Fruit fly (Drosophila melanogaster) whole organism, embryonic: Measurements from ENCODE around the gene CG1136.

Source experiments
- CG13287 ChIP-seq: fragments of 200-800 bp; sonication (Bioruptor generic); IDR thresholded peaks from 2 replicates; pipeline ENCODE4 v1.3.6; 2022; ENCODE audit warnings: missing biosample characterization, missing genetic modification characterization; ENCODE audit not compliant: partially characterized antibody
- CG14710 ChIP-seq: fragments of 200-800 bp; sonication (Bioruptor generic); optimal IDR thresholded peaks from 3 replicates; lab custom pipeline; 2019; ENCODE audit warnings: missing biosample characterization, mild to moderate bottlenecking, missing genetic modification characterization, moderate library complexity
- CG15601 ChIP-seq: fragments of 200-800 bp; sonication (Bioruptor generic); optimal IDR thresholded peaks from 3 replicates; lab custom pipeline; 2019; ENCODE audit warnings: missing biosample characterization, mild to moderate bottlenecking, missing genetic modification characterization, moderate library complexity
- CG1603 ChIP-seq: fragments of 200-800 bp; sonication (Bioruptor generic); optimal IDR thresholded peaks from 2 replicates; lab custom pipeline; 2019; ENCODE audit warnings: missing biosample characterization, mild to moderate bottlenecking, missing genetic modification characterization, moderate library complexity
- CG16815 ChIP-seq: fragments of 200-800 bp; sonication (Bioruptor generic); optimal IDR thresholded peaks from 3 replicates; lab custom pipeline; 2017; ENCODE audit warnings: missing biosample characterization, mild to moderate bottlenecking, missing genetic modification characterization
- CG16863 ChIP-seq: fragments of 200-800 bp; sonication (Bioruptor generic); optimal IDR thresholded peaks from 3 replicates; lab custom pipeline; 2016; ENCODE audit warnings: missing biosample characterization, missing genetic modification characterization
- CG17829 ChIP-seq: fragments of 200-800 bp; optimal IDR thresholded peaks from 2 replicates; lab custom pipeline; 2019; ENCODE audit warnings: missing biosample characterization, mild to moderate bottlenecking, missing genetic modification characterization, moderate library complexity
- CG2199 ChIP-seq: fragments of 200-800 bp; sonication (Bioruptor generic); IDR thresholded peaks from 3 replicates; pipeline ENCODE4 v1.3.6; 2022; ENCODE audit warnings: missing biosample characterization, missing genetic modification characterization
- CG31365 ChIP-seq: fragments of 200-800 bp; sonication (Bioruptor generic); optimal IDR thresholded peaks from 2 replicates; lab custom pipeline; 2018; ENCODE audit warnings: missing biosample characterization, mild to moderate bottlenecking, missing genetic modification characterization
- CG33213 ChIP-seq: fragments of 200-800 bp; sonication (Bioruptor generic); optimal IDR thresholded peaks from 3 replicates; lab custom pipeline; 2016; ENCODE audit warnings: missing biosample characterization, missing genetic modification characterization
- CG3726 ChIP-seq: fragments of 200-800 bp; sonication (Bioruptor generic); IDR thresholded peaks from 3 replicates; pipeline ENCODE4, ENCODE4 v1.3.6; 2022; ENCODE audit warnings: missing biosample characterization, missing genetic modification characterization
- CG42726 ChIP-seq: fragments of 200-800 bp; sonication (Bioruptor generic); IDR thresholded peaks from 2 replicates; pipeline ENCODE4 v1.3.6; 2022; ENCODE audit warnings: missing biosample characterization, missing genetic modification characterization; ENCODE audit not compliant: partially characterized antibody
- CG7357 ChIP-seq: fragments of 200-800 bp; sonication (Bioruptor generic); IDR thresholded peaks from 3 replicates; pipeline ENCODE4 v1.3.6; 2022; ENCODE audit warnings: missing biosample characterization, missing genetic modification characterization
- CG7839 ChIP-seq: fragments of 200-800 bp; sonication (Bioruptor generic); optimal IDR thresholded peaks from 3 replicates; lab custom pipeline; 2018; ENCODE audit warnings: missing biosample characterization, mild to moderate bottlenecking, missing genetic modification characterization, moderate library complexity
- CG8290 ChIP-seq, 3 experiments: fragments of 200-800 bp; sonication (Bioruptor generic); optimal IDR thresholded peaks; 2 replicates each; lab custom pipeline; 2016 to 2019; ENCODE audit warnings: missing biosample characterization in 3 of 3, missing genetic modification characterization in 3 of 3, mild to moderate bottlenecking in 2 of 3, moderate library complexity in 1 of 3
- CG9437 ChIP-seq: fragments of 200-800 bp; sonication (Bioruptor generic); optimal IDR thresholded peaks from 2 replicates; lab custom pipeline; 2018; ENCODE audit warnings: missing biosample characterization, mild to moderate bottlenecking, missing genetic modification characterization
- Camta ChIP-seq: fragments of 200-800 bp; sonication (Bioruptor generic); optimal IDR thresholded peaks from 2 replicates; lab custom pipeline; 2016; ENCODE audit warnings: missing biosample characterization, missing genetic modification characterization
- CoRest ChIP-seq: fragments of 200-800 bp; sonication (Bioruptor generic); optimal IDR thresholded peaks from 3 replicates; lab custom pipeline; 2018; ENCODE audit warnings: missing biosample characterization, mild to moderate bottlenecking, missing genetic modification characterization, moderate library complexity
- Dp ChIP-seq: fragments of 200-800 bp; sonication (Bioruptor generic); optimal IDR thresholded peaks from 2 replicates; lab custom pipeline; 2018; ENCODE audit warnings: missing biosample characterization, mild to moderate bottlenecking, missing genetic modification characterization, moderate library complexity
- E2f2 ChIP-seq: fragments of 200-800 bp; sonication (Bioruptor generic); IDR thresholded peaks from 2 replicates; pipeline ENCODE4 v1.3.6; 2022; ENCODE audit warnings: missing biosample characterization, missing genetic modification characterization
- HLH4C ChIP-seq: fragments of 200-800 bp; sonication (Bioruptor generic); IDR thresholded peaks from 3 replicates; pipeline ENCODE4 v1.3.6; 2022; ENCODE audit warnings: missing biosample characterization, missing genetic modification characterization; ENCODE audit not compliant: partially characterized antibody
- Hand ChIP-seq: fragments of 200-800 bp; sonication (Bioruptor generic); optimal IDR thresholded peaks from 2 replicates; lab custom pipeline; 2017; ENCODE audit warnings: mild to moderate bottlenecking, missing biosample characterization, missing genetic modification reagents, missing genetic modification characterization
- Jarid2 ChIP-seq: fragments of 200-800 bp; sonication (Bioruptor generic); optimal IDR thresholded peaks from 3 replicates; lab custom pipeline; 2017; ENCODE audit warnings: mild to moderate bottlenecking, missing biosample characterization, missing genetic modification reagents, missing genetic modification characterization
- Lhr ChIP-seq: fragments of 200-800 bp; sonication (Bioruptor generic); optimal IDR thresholded peaks from 3 replicates; lab custom pipeline; 2017; ENCODE audit warnings: mild to moderate bottlenecking, missing biosample characterization, missing genetic modification reagents, missing genetic modification characterization
- Myb ChIP-seq: fragments of 200-800 bp; sonication (Bioruptor generic); optimal IDR thresholded peaks from 2 replicates; lab custom pipeline; 2016; ENCODE audit warnings: missing biosample characterization, missing genetic modification characterization
- Nf-YC ChIP-seq: fragments of 200-800 bp; optimal IDR thresholded peaks from 3 replicates; lab custom pipeline; 2019; ENCODE audit warnings: missing biosample characterization, mild to moderate bottlenecking, missing genetic modification characterization, moderate library complexity
- Opbp ChIP-seq: fragments of 200-800 bp; sonication (Bioruptor generic); IDR thresholded peaks from 3 replicates; pipeline ENCODE4 v1.3.6; 2022; ENCODE audit warnings: missing biosample characterization, missing genetic modification characterization; ENCODE audit not compliant: partially characterized antibody
- Rfx ChIP-seq: fragments of 200-800 bp; sonication (Bioruptor generic); IDR thresholded peaks from 2 replicates; pipeline ENCODE4 v1.3.6; 2022; ENCODE audit warnings: missing biosample characterization, missing genetic modification characterization
- Scr ChIP-seq: fragments of 200-800 bp; sonication (Bioruptor generic); IDR thresholded peaks from 2 replicates; pipeline ENCODE4 v1.3.6; 2022; ENCODE audit warnings: missing biosample characterization, missing genetic modification characterization; ENCODE audit not compliant: partially characterized antibody
- Stat92E ChIP-seq, 3 experiments: fragments of >200 bp in 2 of 3; fragments of 200-800 bp in 1 of 3; sonication (Bioruptor generic) in 1 of 3; optimal IDR thresholded peaks; 2 replicates each; lab custom pipeline; 2017 to 2019; ENCODE audit warnings: missing biosample characterization in 3 of 3, missing genetic modification characterization in 3 of 3, mild to moderate bottlenecking in 1 of 3, moderate library complexity in 1 of 3
- amos ChIP-seq: fragments of 200-800 bp; sonication (Bioruptor generic); IDR thresholded peaks from 2 replicates; pipeline ENCODE4 v1.3.6; 2022; ENCODE audit warnings: missing biosample characterization, missing genetic modification characterization; ENCODE audit not compliant: partially characterized antibody
- bbx ChIP-seq: fragments of 200-800 bp; sonication (Bioruptor generic); IDR thresholded peaks from 2 replicates; pipeline ENCODE4 v1.3.6; 2022; ENCODE audit warnings: missing biosample characterization, missing genetic modification characterization; ENCODE audit not compliant: partially characterized antibody
- bcd ChIP-seq: fragments of 200-800 bp; sonication (Bioruptor generic); optimal IDR thresholded peaks from 2 replicates; lab custom pipeline; 2017; ENCODE audit warnings: missing biosample characterization, mild to moderate bottlenecking, missing genetic modification characterization
- cato ChIP-seq: fragments of 200-800 bp; sonication (Bioruptor generic); optimal IDR thresholded peaks from 2 replicates; lab custom pipeline; 2016; ENCODE audit warnings: missing biosample characterization, missing genetic modification characterization, borderline replicate concordance
- grau ChIP-seq: fragments of 200-800 bp; optimal IDR thresholded peaks from 3 replicates; lab custom pipeline; 2019; ENCODE audit warnings: missing biosample characterization, mild to moderate bottlenecking, missing genetic modification characterization, moderate library complexity
- lola ChIP-seq, 3 experiments: fragments of >200 bp in 2 of 3; fragments of 200-800 bp in 1 of 3; sonication (Bioruptor generic) in 1 of 3; optimal IDR thresholded peaks; 2 replicates each; lab custom pipeline; 2017 to 2019; ENCODE audit warnings: missing biosample characterization in 3 of 3, missing genetic modification characterization in 3 of 3, mild to moderate bottlenecking in 1 of 3, moderate library complexity in 1 of 3
- p53 ChIP-seq: fragments of 200-800 bp; sonication (Bioruptor generic); optimal IDR thresholded peaks from 2 replicates; lab custom pipeline; 2016; ENCODE audit warnings: missing biosample characterization, missing genetic modification characterization
- pita ChIP-seq: fragments of 200-800 bp; sonication (Bioruptor generic); optimal IDR thresholded peaks from 2 replicates; lab custom pipeline; 2017; ENCODE audit warnings: missing biosample characterization, mild to moderate bottlenecking, missing genetic modification characterization
- sd ChIP-seq: fragments of 200-800 bp; sonication (Bioruptor generic); optimal IDR thresholded peaks from 3 replicates; lab custom pipeline; 2018; ENCODE audit warnings: missing biosample characterization, mild to moderate bottlenecking, missing genetic modification characterization, moderate library complexity
- sens ChIP-seq: fragments of 200-800 bp; sonication (Bioruptor generic); peaks from one replicate; lab custom pipeline; 2016; ENCODE audit warnings: missing biosample characterization, missing genetic modification characterization
- sob ChIP-seq: fragments of 200-800 bp; sonication (Bioruptor generic); IDR thresholded peaks from 2 replicates; pipeline ENCODE4 v1.3.6; 2022; ENCODE audit warnings: missing biosample characterization, missing genetic modification characterization
- stwl ChIP-seq: fragments of 200-800 bp; sonication (Bioruptor generic); optimal IDR thresholded peaks from 3 replicates; lab custom pipeline; 2018; ENCODE audit warnings: missing biosample characterization, mild to moderate bottlenecking, missing genetic modification characterization, moderate library complexity
- tap ChIP-seq: fragments of 200-800 bp; optimal IDR thresholded peaks from 3 replicates; lab custom pipeline; 2019; ENCODE audit warnings: missing biosample characterization, mild to moderate bottlenecking, missing genetic modification characterization, moderate library complexity
- ttk ChIP-seq: fragments of 200-800 bp; sonication (Bioruptor generic); IDR thresholded peaks from 2 replicates; pipeline ENCODE4 v2.1.2; 2022; ENCODE audit warnings: missing biosample characterization, missing genetic modification characterization
- vvl ChIP-seq: fragments of 200-800 bp; sonication (Bioruptor generic); IDR thresholded peaks from 2 replicates; pipeline ENCODE4 v1.3.6; 2022; ENCODE audit warnings: missing biosample characterization, missing genetic modification characterization

Gene CG1136

DNA sequence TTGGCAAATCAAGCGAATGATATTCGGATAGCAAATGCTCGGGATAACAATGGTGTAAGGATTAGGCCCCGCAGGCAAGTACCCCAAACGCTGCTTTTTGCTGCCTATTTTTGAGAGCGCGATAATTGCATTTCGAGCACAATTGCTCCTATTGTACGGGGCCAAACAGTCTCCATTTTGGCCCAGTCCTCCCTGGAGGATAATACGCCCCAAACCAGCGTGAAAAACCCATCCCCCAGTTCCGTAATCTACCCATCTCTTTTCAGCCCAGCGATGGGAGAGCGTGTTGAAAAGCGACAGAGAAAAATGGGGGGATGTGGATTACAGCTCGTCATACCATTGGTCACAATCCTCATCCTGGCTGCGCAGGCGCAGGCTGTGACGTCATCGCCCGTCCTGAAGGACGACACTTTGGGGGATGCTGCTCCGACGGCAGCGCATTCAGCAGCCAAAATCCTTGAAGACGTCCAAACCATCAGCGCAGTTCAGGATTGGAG is 42.3 kb downstream of the CG1136 start, which contains the start of gene Gad1 (continued):
- no peak for TF ChIP-seq cato
- TF ChIP-seq, all 482 proteins: peak for 9

DNA sequence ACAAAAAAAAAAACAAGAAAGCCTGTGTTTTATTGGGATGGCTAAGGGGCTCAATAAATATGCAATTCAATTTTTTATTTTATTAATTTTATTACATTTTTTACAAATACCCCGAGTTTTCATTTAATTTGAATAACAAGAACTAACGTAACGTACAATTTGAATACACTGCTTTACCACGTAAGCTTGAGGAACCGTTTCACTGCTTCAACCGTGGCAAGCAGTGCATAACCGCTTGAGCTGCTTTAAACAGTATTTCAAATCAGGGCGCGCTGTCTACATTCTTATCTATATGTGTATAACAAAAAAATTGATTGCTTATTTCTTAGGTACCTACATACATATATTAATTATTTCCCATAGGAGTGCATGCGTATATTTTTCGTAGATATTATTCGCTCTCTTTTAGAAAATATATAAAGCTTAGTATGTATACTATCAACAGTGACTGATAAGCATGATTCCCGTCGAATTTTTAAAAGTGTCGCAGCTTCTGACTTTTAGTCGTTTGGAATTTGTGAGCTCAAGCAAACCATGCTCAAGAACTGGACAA is 46.4 kb downstream of the CG1136 start, which contains the start of gene CG14990:
TSS of gene CG14990 (plus strand) at position 503 of the 553 bp plus-strand sequence.
- peak; percentile 99 for TF ChIP-seq CG31365
- TF ChIP-seq CG7357 (GFP tag; lab: Robert Waterston, UW) = no peak
- peak; percentile 95 for TF ChIP-seq Myb
- TF ChIP-seq Opbp (GFP tag; lab: Robert Waterston, UW) = peak; percentile 56; the same call in 2 of the 3 replicates
- TF ChIP-seq CG2199 (GFP tag; lab: Robert Waterston, UW) = peak; percentile 90
- TF ChIP-seq CG8290 (GFP tag; optimal IDR thresholded peaks at IDR 0.05; lab: Kevin White, UChicago) = peak; percentile 46
- peak in 1 of 2 experiments; percentile 56 for TF ChIP-seq CG8290 (tag; optimal IDR thresholded peaks at IDR 0.05; lab: Kevin White, UChicago)
- 0 out of 2 replicates have a peak, but pooled peaks have one; percentile 50 for TF ChIP-seq Rfx (GFP tag; lab: Robert Waterston, UW)
- peak; percentile 3 for TF ChIP-seq tap
- peak; percentile 75 for TF ChIP-seq sens
- peak; percentile 2 for TF ChIP-seq CG14710 (tag; lab: Kevin White, UChicago)
- TF ChIP-seq stwl (tag; lab: Kevin White, UChicago) = peak; percentile 90
- TF ChIP-seq vvl (GFP tag; lab: Robert Waterston, UW) = peak; percentile 66; the same call in 1 of the 2 replicates
- TF ChIP-seq HLH4C = 0 out of 3 replicates have a peak, but pooled peaks have one; percentile 19
- peak; percentile 66; the same call in 1 of the 2 replicates for TF ChIP-seq sob
- peak; percentile 66; the same call in 1 of the 2 replicates for TF ChIP-seq CG42726
- TF ChIP-seq ttk = no peak
- peak; percentile 19 for TF ChIP-seq CG7839 (tag; lab: Kevin White, UChicago)
- TF ChIP-seq CG33213 = no peak
- peak; percentile 99 for TF ChIP-seq Dp (GFP tag; lab: Kevin White, UChicago)
- TF ChIP-seq E2f2 (GFP tag; lab: Robert Waterston, UW) = peak; percentile 99
- TF ChIP-seq CG16863 = no peak
- 0 out of 2 replicates have a peak, but pooled peaks have one; percentile 31 for TF ChIP-seq bbx
- TF ChIP-seq Camta = no peak
- peak; percentile 11 for TF ChIP-seq grau (tag; lab: Kevin White, UChicago)
- TF ChIP-seq pita (GFP tag; lab: Kevin White, UChicago) = no peak
- peak; percentile 100 for TF ChIP-seq CG9437
- TF ChIP-seq p53 (GFP tag; lab: Kevin White, UChicago) = no peak
- TF ChIP-seq Stat92E (GFP tag; optimal IDR thresholded peaks at IDR 0.05; lab: Kevin White, UChicago) = peak in 1 of 3 experiments; percentile 53
- TF ChIP-seq Jarid2 = peak; percentile 40
- peak; percentile 45 for TF ChIP-seq CG1603 (tag; lab: Kevin White, UChicago)
- TF ChIP-seq CG17829 (tag; lab: Kevin White, UChicago) = peak; percentile 10
- no peak for TF ChIP-seq amos (GFP tag; lab: Robert Waterston, UW)
- peak; percentile 39; the same call in 1 of the 2 replicates for TF ChIP-seq CG13287 (GFP tag; lab: Robert Waterston, UW)
- peak in 1 of 3 experiments; percentile 5 for TF ChIP-seq lola (GFP tag; optimal IDR thresholded peaks at IDR 0.05; lab: Kevin White, UChicago)
- TF ChIP-seq CG16815 (GFP tag; lab: Kevin White, UChicago) = no peak
- TF ChIP-seq bcd = no peak
- TF ChIP-seq CG3726 = no peak
- peak; percentile 26 for TF ChIP-seq Lhr (GFP tag; lab: Kevin White, UChicago)
- peak; percentile 23 for TF ChIP-seq CG15601 (tag; lab: Kevin White, UChicago)
- TF ChIP-seq Nf-YC = no peak
- TF ChIP-seq Hand (GFP tag; lab: Kevin White, UChicago) = no peak
- TF ChIP-seq CoRest (tag; lab: Kevin White, UChicago) = peak; percentile 38
- TF ChIP-seq Scr (GFP tag; lab: Robert Waterston, UW) = 0 out of 2 replicates have a peak, but pooled peaks have one; percentile 26
- peak; percentile 65 for TF ChIP-seq sd
